Fruit fly (Drosophila melanogaster): ENCODE results near the gene CG18598.

DNA sequence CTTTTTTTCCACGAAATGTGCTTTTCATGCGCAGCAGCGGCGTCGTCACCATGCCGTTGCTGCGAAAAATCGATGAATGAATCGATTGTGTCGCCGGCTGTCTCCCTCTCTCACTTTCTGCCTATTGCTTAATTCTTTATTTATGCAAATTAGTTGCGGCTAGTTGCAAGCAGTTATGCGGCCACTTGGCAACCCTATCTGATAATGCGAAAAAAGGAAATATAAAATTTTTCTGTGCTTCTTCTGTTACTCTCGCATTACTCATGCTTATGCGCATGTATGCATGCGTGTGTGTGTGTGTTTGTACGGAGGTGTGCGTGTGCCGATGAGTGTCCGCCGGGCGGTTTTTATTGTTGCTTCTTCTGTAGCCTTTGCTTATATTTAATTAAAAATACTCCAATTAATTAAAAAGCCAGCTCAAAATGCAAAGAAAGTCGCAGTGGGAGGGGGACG is 7.2 kb upstream of the CG18598 start:
- TF ChIP-seq tj (GFP tag; optimal IDR thresholded peaks at IDR 0.05) (no peak), Clk (GFP tag; optimal IDR thresholded peaks at IDR 0.05) (no peak), CG12768 (GFP tag; optimal IDR thresholded peaks at IDR 0.05) (no peak), cic (GFP tag; optimal IDR thresholded peaks at IDR 0.05) (no peak), Mnt (GFP tag; optimal IDR thresholded peaks at IDR 0.05) (no peak), CG5204 (GFP tag; optimal IDR thresholded peaks at IDR 0.05) (no peak), Crg-1 (GFP tag; optimal IDR thresholded peaks at IDR 0.05) (no peak), kay (GFP tag; ENCODE audit: borderline replicate concordance) (peak; percentile 96)
